Worm (Caenorhabditis elegans) whole organism, L4 larva: ENCODE measurements around the gene C05B5.12.

Source experiments
- ceh-28 ChIP-seq: fragments of 150-350 bp; optimal IDR thresholded peaks from 2 replicates; lab custom pipeline; 2014; ENCODE audit warnings: missing biosample characterization, missing genetic modification reagents, missing genetic modification characterization
- daf-12 ChIP-seq: fragments of 150-350 bp; optimal IDR thresholded peaks from 2 replicates; lab custom pipeline; 2014; ENCODE audit warnings: missing biosample characterization, missing genetic modification reagents, missing genetic modification characterization
- hmg-1.1 ChIP-seq: fragments of 200-800 bp; sonication (Bioruptor generic); IDR thresholded peaks from 2 replicates; pipeline ENCODE4 v1.3.6; 2022; ENCODE audit warnings: missing genetic modification reagents, missing genetic modification characterization, missing compliant biosample characterization
- lin-38 ChIP-seq: fragments of 200-800 bp; sonication (Bioruptor generic); IDR thresholded peaks from 2 replicates; pipeline ENCODE4 v1.3.6; 2022; ENCODE audit warnings: missing genetic modification reagents, missing genetic modification characterization, missing compliant biosample characterization
- lsy-2 ChIP-seq, 2 experiments: fragments of 150-350 bp in 1 of 2; sonication (generic microtip) in 1 of 2; optimal IDR thresholded peaks; 2 replicates each; lab custom pipeline; 2014 to 2017; ENCODE audit warnings: missing biosample characterization in 2 of 2, missing genetic modification characterization in 2 of 2

- TF ChIP-seq daf-12 (no peak), ceh-28 (no peak), lin-38 (no peak), hmg-1.1 (GFP tag; lab: Robert Waterston, UW) (no peak), lsy-2 (tag; optimal IDR thresholded peaks at IDR 0.05; lab: Kevin White, UChicago) (no peak)
Observed at ce11 chrIII:10037150-10037549, 50.0 kb downstream of the C05B5.12 start, which contains the start of gene M04D8.7.
